Worm (Caenorhabditis elegans) whole organism, L2 larva: ENCODE data around the gene kel-10.

Experiments
- ZK546.5 ChIP-seq: sonication (generic microtip); optimal IDR thresholded peaks from 2 replicates; lab custom pipeline; 2017; ENCODE audit warnings: missing biosample characterization, missing genetic modification characterization
- fos-1 ChIP-seq: fragments of 150-350 bp; optimal IDR thresholded peaks from 2 replicates; lab custom pipeline; 2014; ENCODE audit warnings: missing biosample characterization, missing genetic modification characterization
- mdl-1 ChIP-seq, 2 experiments: fragments of 150-350 bp in 1 of 2; sonication (generic microtip) in 1 of 2; optimal IDR thresholded peaks; 2 replicates each; lab custom pipeline; 2017; ENCODE audit warnings: missing biosample characterization in 2 of 2, missing genetic modification characterization in 2 of 2
- nhr-11 ChIP-seq: fragments of 150-350 bp; optimal IDR thresholded peaks from 2 replicates; lab custom pipeline; 2014; ENCODE audit warnings: missing biosample characterization, missing genetic modification characterization
- skn-1 ChIP-seq: sonication (generic microtip); optimal IDR thresholded peaks from 2 replicates; lab custom pipeline; 2017; ENCODE audit warnings: missing biosample characterization, missing genetic modification characterization
- ztf-4 ChIP-seq: fragments of 150-350 bp; optimal IDR thresholded peaks from 2 replicates; lab custom pipeline; 2014; ENCODE audit warnings: missing biosample characterization, missing genetic modification characterization

- TF ChIP-seq mdl-1 (tag; optimal IDR thresholded peaks at IDR 0.05; lab: Kevin White, UChicago), result no peak
- TF ChIP-seq nhr-11 (tag; lab: Kevin White, UChicago), result no peak
- no peak for TF ChIP-seq ZK546.5 (tag; lab: Kevin White, UChicago)
- no peak for TF ChIP-seq fos-1 (tag; lab: Kevin White, UChicago)
- no peak for TF ChIP-seq ztf-4 (tag; lab: Kevin White, UChicago)
- TF ChIP-seq skn-1 (tag; lab: Kevin White, UChicago), result no peak
Observed at ce11 chrIII:10078151-10078550, 23.1 kb downstream of the kel-10 start, which contains the start of gene T16G12.9.
